Worm (Caenorhabditis elegans) whole organism, early embryonic: ENCODE measurements around the gene rft-2.

ENCODE experiments used
- ama-1 ChIP-seq: fragments of 150-350 bp; optimal IDR thresholded peaks from 2 replicates; lab custom pipeline; 2014
- ets-7 ChIP-seq: sonication (generic microtip); optimal IDR thresholded peaks from 2 replicates; lab custom pipeline; 2016; ENCODE audit warnings: missing genotype, missing genetic modification characterization, missing compliant biosample characterization
- flt-1 ChIP-seq: fragments of 200-800 bp; sonication (Bioruptor generic); IDR thresholded peaks from 2 replicates; pipeline ENCODE4 v1.3.6; 2022; ENCODE audit warnings: missing genetic modification characterization, missing compliant biosample characterization
- hnd-1 ChIP-seq: sonication (generic microtip); optimal IDR thresholded peaks from 2 replicates; lab custom pipeline; 2016; ENCODE audit warnings: missing genetic modification characterization, missing compliant biosample characterization
- scrt-1 ChIP-seq: fragments of 200-800 bp; sonication (Bioruptor generic); IDR thresholded peaks from 2 replicates; pipeline ENCODE4 v1.3.6; 2022; ENCODE audit warnings: missing genetic modification characterization, missing compliant biosample characterization
- tbx-37 ChIP-seq: fragments of 200-800 bp; sonication (Bioruptor generic); conservative IDR thresholded peaks from 2 replicates; pipeline ENCODE4 v1.3.6; 2022; ENCODE audit warnings: missing genetic modification reagents, missing genetic modification characterization, missing compliant biosample characterization
- tra-4 ChIP-seq: sonication (generic microtip); optimal IDR thresholded peaks from 2 replicates; lab custom pipeline; 2017; ENCODE audit warnings: missing genetic modification characterization, missing compliant biosample characterization

ce11 chrV:4442749-4443381 lies 7.5 kb downstream of the rft-2 start, which contains the start of gene rft-1:
- TF ChIP-seq tbx-37 (no peak), tra-4 (no peak), scrt-1 (GFP tag; lab: Robert Waterston, UW) (no peak), ama-1 (lab: Kevin White, UChicago) (no peak), flt-1 (GFP tag; lab: Robert Waterston, UW) (no peak), ets-7 (tag; lab: Kevin White, UChicago) (no peak), hnd-1 (no peak)
